Fruit fly (Drosophila melanogaster) S2 (cell line): ENCODE data around the gene CG14879.

ENCODE experiments used
- CG8478 ChIP-seq: fragments of >200 bp; optimal IDR thresholded peaks from 2 replicates; lab custom pipeline; 2018
- CTCF ChIP-seq, 2 experiments: fragments of >200 bp; optimal IDR thresholded peaks; 2 replicates each; lab custom pipeline; 2018

DNA sequence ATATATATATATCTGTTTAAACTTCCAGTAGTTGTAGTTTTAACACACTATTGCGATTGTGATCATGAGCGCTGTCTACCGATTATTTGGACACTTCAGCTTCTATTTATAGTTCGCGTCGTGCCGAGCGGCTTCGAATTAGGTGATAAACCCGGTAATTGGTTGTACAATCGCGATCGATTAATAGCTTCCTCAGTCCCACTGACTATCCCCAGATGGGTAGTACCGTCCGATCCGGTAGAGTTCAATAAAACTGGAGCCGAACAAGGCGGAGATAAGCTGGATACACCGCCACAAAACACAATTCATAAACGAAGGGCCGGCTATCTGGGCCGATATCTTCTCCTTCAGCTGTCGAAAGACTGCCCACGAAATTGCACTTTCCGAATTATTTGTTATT, 11.2 kb downstream of the CG14879 start:
- TF ChIP-seq CTCF (optimal IDR thresholded peaks at IDR 0.05; lab: Kevin White, UChicago) (no peak), CG8478 (no peak)
